Fruit fly (Drosophila melanogaster) whole organism, adult: ENCODE results near the gene CG1847.

ENCODE experiments used
- CG14711 ChIP-seq: fragments of 200-800 bp; sonication (Bioruptor generic); optimal IDR thresholded peaks from 2 replicates; lab custom pipeline; 2018; ENCODE audit warnings: missing biosample characterization, mild to moderate bottlenecking, missing genetic modification characterization, moderate library complexity
- CG33017 ChIP-seq: fragments of 200-800 bp; sonication (Bioruptor generic); optimal IDR thresholded peaks from 2 replicates; lab custom pipeline; 2018; ENCODE audit warnings: missing biosample characterization, mild to moderate bottlenecking, missing genetic modification characterization, moderate library complexity
- CG7045 ChIP-seq: fragments of 200-800 bp; sonication (Bioruptor generic); optimal IDR thresholded peaks from 2 replicates; lab custom pipeline; 2017; ENCODE audit warnings: missing biosample characterization, mild to moderate bottlenecking, missing genetic modification characterization
- CG7101 ChIP-seq: fragments of 200-800 bp; sonication (Bioruptor generic); optimal IDR thresholded peaks from 2 replicates; lab custom pipeline; 2018; ENCODE audit warnings: missing biosample characterization, mild to moderate bottlenecking, missing genetic modification characterization, moderate library complexity
- Crg-1 ChIP-seq: fragments of 200-800 bp; sonication (Bioruptor generic); optimal IDR thresholded peaks from 2 replicates; lab custom pipeline; 2016; ENCODE audit warnings: missing biosample characterization, missing genetic modification characterization
- Hr96 ChIP-seq: fragments of 200-800 bp; sonication (Bioruptor generic); optimal IDR thresholded peaks from 2 replicates; lab custom pipeline; 2016; ENCODE audit warnings: missing biosample characterization, missing genetic modification characterization
- Mnt ChIP-seq: fragments of 200-800 bp; sonication (Bioruptor generic); optimal IDR thresholded peaks from 2 replicates; lab custom pipeline; 2016; ENCODE audit warnings: missing biosample characterization, mild to moderate bottlenecking, missing genetic modification characterization
- cic ChIP-seq: fragments of 200-800 bp; sonication (Bioruptor generic); optimal IDR thresholded peaks from 2 replicates; lab custom pipeline; 2017; ENCODE audit warnings: missing biosample characterization, mild to moderate bottlenecking, missing genetic modification characterization, moderate library complexity
- cnc ChIP-seq, 2 experiments: fragments of >200 bp; optimal IDR thresholded peaks; 2 replicates each; lab custom pipeline; 2017
- kay ChIP-seq: fragments of 200-800 bp; sonication (Bioruptor generic); peaks from one replicate; lab custom pipeline; 2016; ENCODE audit warnings: missing biosample characterization, missing genetic modification characterization, borderline replicate concordance
- toe ChIP-seq: fragments of 200-800 bp; sonication (Bioruptor generic); optimal IDR thresholded peaks from 2 replicates; lab custom pipeline; 2016; ENCODE audit warnings: missing biosample characterization, missing genetic modification characterization

- no peak for TF ChIP-seq kay (GFP tag; lab: Kevin White, UChicago)
- no peak for TF ChIP-seq CG7045 (GFP tag; lab: Kevin White, UChicago)
- TF ChIP-seq Mnt (GFP tag; lab: Kevin White, UChicago), result no peak
- no peak for TF ChIP-seq cnc (optimal IDR thresholded peaks at IDR 0.05; lab: Kevin White, UChicago)
- TF ChIP-seq CG14711 (tag; lab: Kevin White, UChicago), result no peak
- no peak for TF ChIP-seq cic
- TF ChIP-seq CG7101 (tag; lab: Kevin White, UChicago), result no peak
- no peak for TF ChIP-seq Crg-1 (GFP tag; lab: Kevin White, UChicago)
- TF ChIP-seq CG33017 (tag; lab: Kevin White, UChicago), result no peak
- no peak for TF ChIP-seq toe
- TF ChIP-seq Hr96 (GFP tag; lab: Kevin White, UChicago), result no peak
These were observed 15.2 kb downstream of the CG1847 start for dm6 chrX:11884134-11884533.
